Worm (Caenorhabditis elegans): ENCODE results near the gene ztf-31.

- TF ChIP-seq madf-5 (GFP tag; IDR thresholded peaks at IDR 0.05) (no peak), zip-11 (GFP tag; IDR thresholded peaks at IDR 0.05) (no peak), nhr-6 (tag; optimal IDR thresholded peaks at IDR 0.05) (no peak), nhr-11 (tag; optimal IDR thresholded peaks at IDR 0.05) (no peak), nhr-111 (GFP tag; optimal IDR thresholded peaks at IDR 0.05) (no peak), lin-15B (tag; optimal IDR thresholded peaks at IDR 0.05) (no peak), lin-1 (GFP tag; IDR thresholded peaks at IDR 0.05) (no peak), pha-4 (GFP tag; IDR thresholded peaks at IDR 0.05) (no peak), pha-4 (tag; optimal IDR thresholded peaks at IDR 0.05) (no peak)
These were observed 24.9 kb upstream of the ztf-31 start, which contains the start of gene R151.1 for ce11 chrIII:7216226-7216625.
